Fruit fly (Drosophila melanogaster) whole organism, embryonic: ENCODE data around the gene Ugt35E2.

ENCODE experiments used
- CG11456 ChIP-seq: fragments of 200-800 bp; sonication (Bioruptor generic); IDR thresholded peaks from 3 replicates; pipeline ENCODE4 v1.3.6; 2022; ENCODE audit warnings: missing biosample characterization, missing genetic modification characterization
- CG12391 ChIP-seq: fragments of 200-800 bp; sonication (Bioruptor generic); optimal IDR thresholded peaks from 3 replicates; lab custom pipeline; 2018; ENCODE audit warnings: missing biosample characterization, mild to moderate bottlenecking, missing genetic modification characterization, moderate library complexity
- CG12744 ChIP-seq: fragments of 200-800 bp; sonication (Bioruptor generic); optimal IDR thresholded peaks from 2 replicates; lab custom pipeline; 2016; ENCODE audit warnings: missing biosample characterization, missing genetic modification characterization
- CG15514 ChIP-seq: fragments of 200-800 bp; sonication (Bioruptor generic); optimal IDR thresholded peaks from 3 replicates; lab custom pipeline; 2017; ENCODE audit warnings: missing biosample characterization, missing genetic modification characterization, mild to moderate bottlenecking, moderate library complexity, missing genetic modification reagents
- CG15601 ChIP-seq: fragments of 200-800 bp; sonication (Bioruptor generic); optimal IDR thresholded peaks from 3 replicates; lab custom pipeline; 2019; ENCODE audit warnings: missing biosample characterization, mild to moderate bottlenecking, missing genetic modification characterization, moderate library complexity
- CG1602 ChIP-seq: fragments of 200-800 bp; sonication (Bioruptor generic); optimal IDR thresholded peaks from 3 replicates; lab custom pipeline; 2016; ENCODE audit warnings: missing biosample characterization, missing genetic modification characterization
- CG17361 ChIP-seq: fragments of 200-800 bp; sonication (Bioruptor generic); IDR thresholded peaks from 3 replicates; pipeline ENCODE4 v1.3.6; 2022; ENCODE audit warnings: missing biosample characterization, missing genetic modification characterization
- CG17612 ChIP-seq: fragments of 200-800 bp; sonication (Bioruptor generic); IDR thresholded peaks from 2 replicates; pipeline ENCODE4 v1.3.6; 2022; ENCODE audit warnings: missing biosample characterization, missing genetic modification characterization
- CG1792 ChIP-seq: fragments of 200-800 bp; sonication (Bioruptor generic); optimal IDR thresholded peaks from 2 replicates; lab custom pipeline; 2016; ENCODE audit warnings: missing biosample characterization, missing genetic modification characterization
- CG18262 ChIP-seq: fragments of 200-800 bp; optimal IDR thresholded peaks from 3 replicates; lab custom pipeline; 2019; ENCODE audit warnings: missing biosample characterization, mild to moderate bottlenecking, missing genetic modification characterization, moderate library complexity
- CG2199 ChIP-seq: fragments of 200-800 bp; sonication (Bioruptor generic); IDR thresholded peaks from 3 replicates; pipeline ENCODE4 v1.3.6; 2022; ENCODE audit warnings: missing biosample characterization, missing genetic modification characterization
- CG2678 ChIP-seq: fragments of 200-800 bp; sonication (Bioruptor generic); optimal IDR thresholded peaks from 3 replicates; lab custom pipeline; 2019; ENCODE audit warnings: missing biosample characterization, mild to moderate bottlenecking, missing genetic modification characterization, moderate library complexity
- CG2875 ChIP-seq: fragments of 200-800 bp; sonication (Bioruptor generic); optimal IDR thresholded peaks from 2 replicates; lab custom pipeline; 2017; ENCODE audit warnings: missing biosample characterization, mild to moderate bottlenecking, missing genetic modification characterization, missing genetic modification reagents
- CG3281 ChIP-seq: fragments of 200-800 bp; sonication (Bioruptor generic); optimal IDR thresholded peaks from 3 replicates; lab custom pipeline; 2017; ENCODE audit warnings: missing biosample characterization, mild to moderate bottlenecking, missing genetic modification characterization
- CG3838 ChIP-seq: fragments of 200-800 bp; sonication (Bioruptor generic); optimal IDR thresholded peaks from 3 replicates; lab custom pipeline; 2016; ENCODE audit warnings: missing biosample characterization, missing genetic modification characterization
- CG4328 ChIP-seq: fragments of 200-800 bp; sonication (Bioruptor generic); optimal IDR thresholded peaks from 3 replicates; lab custom pipeline; 2017; ENCODE audit warnings: missing biosample characterization, missing genetic modification reagents, missing genetic modification characterization
- CG43689 ChIP-seq: fragments of 200-800 bp; sonication (Bioruptor generic); IDR thresholded peaks from 2 replicates; pipeline ENCODE4 v1.3.6; 2022; ENCODE audit warnings: missing biosample characterization, missing genetic modification characterization
- CG4820 ChIP-seq: fragments of 200-800 bp; sonication (Bioruptor generic); optimal IDR thresholded peaks from 3 replicates; lab custom pipeline; 2016; ENCODE audit warnings: missing biosample characterization, missing genetic modification characterization
- CG6689 ChIP-seq: fragments of 200-800 bp; sonication (Bioruptor generic); IDR thresholded peaks from 2 replicates; pipeline ENCODE4 v1.3.6; 2022; ENCODE audit warnings: missing biosample characterization, missing genetic modification characterization
- CG6765 ChIP-seq: fragments of 200-800 bp; sonication (Bioruptor generic); optimal IDR thresholded peaks from 3 replicates; lab custom pipeline; 2017; ENCODE audit warnings: missing biosample characterization, mild to moderate bottlenecking, missing genetic modification characterization
- CG7987 ChIP-seq: fragments of 200-800 bp; sonication (Bioruptor generic); optimal IDR thresholded peaks from 2 replicates; lab custom pipeline; 2018; ENCODE audit warnings: missing biosample characterization, mild to moderate bottlenecking, missing genetic modification characterization, moderate library complexity
- CrebB ChIP-seq: fragments of 200-800 bp; sonication (Bioruptor generic); optimal IDR thresholded peaks from 3 replicates; lab custom pipeline; 2018; ENCODE audit warnings: missing biosample characterization, mild to moderate bottlenecking, missing genetic modification characterization
- E2f2 ChIP-seq: fragments of 200-800 bp; sonication (Bioruptor generic); IDR thresholded peaks from 2 replicates; pipeline ENCODE4 v1.3.6; 2022; ENCODE audit warnings: missing biosample characterization, missing genetic modification characterization
- Fer3 ChIP-seq: fragments of 200-800 bp; sonication (Bioruptor generic); optimal IDR thresholded peaks from 2 replicates; lab custom pipeline; 2018; ENCODE audit warnings: missing biosample characterization, mild to moderate bottlenecking, missing genetic modification characterization, moderate library complexity
- Hmx ChIP-seq: fragments of 200-800 bp; sonication (Bioruptor generic); optimal IDR thresholded peaks from 2 replicates; lab custom pipeline; 2016; ENCODE audit warnings: missing biosample characterization, missing genetic modification characterization
- Lim3 ChIP-seq: fragments of 200-800 bp; sonication (Bioruptor generic); IDR thresholded peaks from 2 replicates; pipeline ENCODE4 v1.3.6; 2022; ENCODE audit warnings: missing biosample characterization, missing genetic modification characterization
- Mes4 ChIP-seq: fragments of 200-800 bp; sonication (Bioruptor generic); optimal IDR thresholded peaks from 2 replicates; lab custom pipeline; 2016; ENCODE audit warnings: missing biosample characterization, missing genetic modification characterization
- PHDP ChIP-seq: fragments of 200-800 bp; sonication (Bioruptor generic); optimal IDR thresholded peaks from 3 replicates; lab custom pipeline; 2018; ENCODE audit warnings: missing biosample characterization, mild to moderate bottlenecking, missing genetic modification characterization, moderate library complexity
- Rfx ChIP-seq: fragments of 200-800 bp; sonication (Bioruptor generic); IDR thresholded peaks from 2 replicates; pipeline ENCODE4 v1.3.6; 2022; ENCODE audit warnings: missing biosample characterization, missing genetic modification characterization
- Taf1 ChIP-seq: fragments of 200-800 bp; sonication (Bioruptor generic); IDR thresholded peaks from 2 replicates; pipeline ENCODE4 v1.3.6; 2022; ENCODE audit warnings: missing biosample characterization, missing genetic modification characterization
- YL-1 ChIP-seq: fragments of 200-800 bp; sonication (Bioruptor generic); optimal IDR thresholded peaks from 3 replicates; lab custom pipeline; 2017; ENCODE audit warnings: missing biosample characterization, mild to moderate bottlenecking, missing genetic modification characterization
- ab ChIP-seq: fragments of 200-800 bp; sonication (Bioruptor generic); optimal IDR thresholded peaks from 2 replicates; lab custom pipeline; 2016; ENCODE audit warnings: missing biosample characterization, missing genetic modification characterization
- amos ChIP-seq: fragments of 200-800 bp; sonication (Bioruptor generic); IDR thresholded peaks from 2 replicates; pipeline ENCODE4 v1.3.6; 2022; ENCODE audit warnings: missing biosample characterization, missing genetic modification characterization; ENCODE audit not compliant: partially characterized antibody
- bab2 ChIP-seq: fragments of 200-800 bp; sonication (Bioruptor generic); optimal IDR thresholded peaks from 2 replicates; lab custom pipeline; 2016; ENCODE audit warnings: missing biosample characterization, missing genetic modification characterization
- bcd ChIP-seq: fragments of 200-800 bp; sonication (Bioruptor generic); optimal IDR thresholded peaks from 2 replicates; lab custom pipeline; 2017; ENCODE audit warnings: missing biosample characterization, mild to moderate bottlenecking, missing genetic modification characterization
- chm ChIP-seq: fragments of 200-800 bp; sonication (Bioruptor generic); IDR thresholded peaks from 2 replicates; pipeline ENCODE4 v1.3.6; 2022; ENCODE audit warnings: missing biosample characterization, missing genetic modification characterization
- crp ChIP-seq, 2 experiments: fragments of 200-800 bp; sonication (Bioruptor generic); optimal IDR thresholded peaks; 2 replicates in 1 of 2; 3 replicates in 1 of 2; lab custom pipeline; 2017; ENCODE audit warnings: missing biosample characterization in 2 of 2, missing genetic modification characterization in 2 of 2, mild to moderate bottlenecking in 1 of 2, moderate library complexity in 1 of 2
- disco-r ChIP-seq: fragments of 200-800 bp; sonication (Bioruptor generic); optimal IDR thresholded peaks from 2 replicates; lab custom pipeline; 2016; ENCODE audit warnings: missing biosample characterization, missing genetic modification characterization
- emc ChIP-seq: fragments of 200-800 bp; sonication (Bioruptor generic); optimal IDR thresholded peaks from 2 replicates; lab custom pipeline; 2016; ENCODE audit warnings: missing biosample characterization, missing genetic modification characterization
- grau ChIP-seq: fragments of 200-800 bp; optimal IDR thresholded peaks from 3 replicates; lab custom pipeline; 2019; ENCODE audit warnings: missing biosample characterization, mild to moderate bottlenecking, missing genetic modification characterization, moderate library complexity
- h ChIP-seq: fragments of >200 bp; optimal IDR thresholded peaks from 2 replicates; lab custom pipeline; 2017
- inv ChIP-seq: fragments of 200-800 bp; sonication (Bioruptor generic); IDR thresholded peaks from 2 replicates; pipeline ENCODE4 v1.3.6; 2022; ENCODE audit warnings: missing biosample characterization, missing genetic modification characterization; ENCODE audit not compliant: partially characterized antibody
- jigr1 ChIP-seq: fragments of 200-800 bp; sonication (Bioruptor generic); IDR thresholded peaks from 3 replicates; pipeline ENCODE4 v1.3.6; 2022; ENCODE audit warnings: missing biosample characterization, missing genetic modification characterization
- mam ChIP-seq: fragments of 200-800 bp; sonication (Bioruptor generic); optimal IDR thresholded peaks from 3 replicates; lab custom pipeline; 2016; ENCODE audit warnings: missing biosample characterization, missing genetic modification characterization
- nerfin-2 ChIP-seq: fragments of 200-800 bp; sonication (Bioruptor generic); IDR thresholded peaks from 2 replicates; pipeline ENCODE4 v1.3.6; 2022; ENCODE audit warnings: missing biosample characterization, missing genetic modification characterization; ENCODE audit not compliant: partially characterized antibody
- ro ChIP-seq: fragments of 200-800 bp; sonication (Bioruptor generic); IDR thresholded peaks from 2 replicates; pipeline ENCODE4 v1.3.6; 2022; ENCODE audit warnings: missing biosample characterization, missing genetic modification characterization
- sqz ChIP-seq: fragments of 200-800 bp; sonication (Bioruptor generic); optimal IDR thresholded peaks from 3 replicates; lab custom pipeline; 2018; ENCODE audit warnings: missing biosample characterization, mild to moderate bottlenecking, missing genetic modification characterization
- ssp ChIP-seq: fragments of 200-800 bp; sonication (Bioruptor generic); IDR thresholded peaks from 2 replicates; pipeline ENCODE4 v1.3.6; 2022; ENCODE audit warnings: missing biosample characterization, missing genetic modification characterization
- toy ChIP-seq: fragments of 200-800 bp; sonication (Bioruptor generic); IDR thresholded peaks from 2 replicates; pipeline ENCODE4 v1.3.6; 2022; ENCODE audit warnings: missing biosample characterization, missing genetic modification characterization
- wek ChIP-seq: fragments of 200-800 bp; sonication (Bioruptor generic); optimal IDR thresholded peaks from 3 replicates; lab custom pipeline; 2018; ENCODE audit warnings: missing biosample characterization, mild to moderate bottlenecking, missing genetic modification characterization, moderate library complexity

Gene Ugt35E2

dm6 chr3R:11209801-11210402 is 42.1 kb upstream of the Ugt35E2 start, which contains the start of the genes SdhC and Tctp (continued):
- TF ChIP-seq Mes4: no peak
- peak; percentile 62 for TF ChIP-seq CG18262 (tag; lab: Kevin White, UChicago)
- peak; percentile 18 for TF ChIP-seq bab2 (GFP tag; lab: Kevin White, UChicago)
- peak; percentile 5 for TF ChIP-seq CG3281 (GFP tag; lab: Kevin White, UChicago)
- peak in 1 of 2 experiments; percentile 23 for TF ChIP-seq crp (GFP tag; optimal IDR thresholded peaks at IDR 0.05; lab: Kevin White, UChicago)
- no peak for TF ChIP-seq CG2199 (GFP tag; lab: Robert Waterston, UW)
- peak; percentile 17 for TF ChIP-seq Hmx (GFP tag; lab: Kevin White, UChicago)
- TF ChIP-seq ssp (GFP tag; lab: Robert Waterston, UW): no peak
- peak; percentile 40 for TF ChIP-seq CG6765 (GFP tag; lab: Kevin White, UChicago)
- TF ChIP-seq inv (GFP tag; lab: Robert Waterston, UW): peak; percentile 25; the same call in 1 of the 2 replicates
- TF ChIP-seq CG4328 (GFP tag; lab: Kevin White, UChicago): peak; percentile 30
- no peak for TF ChIP-seq toy (GFP tag; lab: Robert Waterston, UW)
- no peak for TF ChIP-seq Taf1 (GFP tag; lab: Robert Waterston, UW)
- TF ChIP-seq CG17361 (GFP tag; lab: Robert Waterston, UW): peak; percentile 79
- TF ChIP-seq ro (GFP tag; lab: Robert Waterston, UW): no peak
- peak; percentile 90 for TF ChIP-seq YL-1
- no peak for TF ChIP-seq disco-r (GFP tag; lab: Kevin White, UChicago)
- peak; percentile 62 for TF ChIP-seq CG15601 (tag; lab: Kevin White, UChicago)
- TF ChIP-seq CG17612 (GFP tag; lab: Robert Waterston, UW): no peak
- no peak for TF ChIP-seq h (lab: Kevin White, UChicago)
- no peak for TF ChIP-seq emc
- TF ChIP-seq CG11456 (GFP tag; lab: Robert Waterston, UW): peak; percentile 23; the same call in 2 of the 3 replicates
- no peak for TF ChIP-seq CG12744 (GFP tag; lab: Kevin White, UChicago)
- no peak for TF ChIP-seq CG43689
- TF ChIP-seq sqz: no peak
- TF ChIP-seq Fer3 (tag; lab: Kevin White, UChicago): peak; percentile 40
- TF ChIP-seq CG1602: peak; percentile 0
- peak; percentile 72 for TF ChIP-seq CG4820 (GFP tag; lab: Kevin White, UChicago)
- no peak for TF ChIP-seq CrebB
- TF ChIP-seq CG2678 (tag; lab: Kevin White, UChicago): peak; percentile 52
- no peak for TF ChIP-seq Lim3
- TF ChIP-seq bcd (GFP tag; lab: Kevin White, UChicago): peak; percentile 22
- TF ChIP-seq CG12391 (tag; lab: Kevin White, UChicago): peak; percentile 77
- TF ChIP-seq grau (tag; lab: Kevin White, UChicago): peak; percentile 61
- TF ChIP-seq jigr1 (GFP tag; lab: Robert Waterston, UW): no peak
- no peak for TF ChIP-seq CG3838 (GFP tag; lab: Kevin White, UChicago)
- TF ChIP-seq amos (GFP tag; lab: Robert Waterston, UW): peak; percentile 49; the same call in 1 of the 2 replicates
- no peak for TF ChIP-seq CG7987 (GFP tag; lab: Kevin White, UChicago)
- peak; percentile 1 for TF ChIP-seq ab (GFP tag; lab: Kevin White, UChicago)
- 0 out of 2 replicates have a peak, but pooled peaks have one; percentile 18 for TF ChIP-seq E2f2
- peak; percentile 4 for TF ChIP-seq PHDP (tag; lab: Kevin White, UChicago)
- no peak for TF ChIP-seq nerfin-2 (GFP tag; lab: Robert Waterston, UW)
- TF ChIP-seq CG6689 (GFP tag; lab: Robert Waterston, UW): no peak
- TF ChIP-seq CG15514 (GFP tag; lab: Kevin White, UChicago): peak; percentile 60
- peak; percentile 47 for TF ChIP-seq mam (GFP tag; lab: Kevin White, UChicago)
- no peak for TF ChIP-seq wek (GFP tag; lab: Kevin White, UChicago)
- TF ChIP-seq Rfx (GFP tag; lab: Robert Waterston, UW): peak; percentile 37
- TF ChIP-seq chm (GFP tag; lab: Robert Waterston, UW): 0 out of 2 replicates have a peak, but pooled peaks have one; percentile 49
- no peak for TF ChIP-seq CG2875 (GFP tag; lab: Kevin White, UChicago)
- no peak for TF ChIP-seq CG1792 (GFP tag; lab: Kevin White, UChicago)
